Fruit fly (Drosophila melanogaster) whole organism, embryonic: ENCODE data around the gene CG10587.
A peak's percentile ranks its signal among the peaks of the same experiment; 100 is the strongest.

Experiments used
- Atf3 ChIP-seq: fragments of 200-800 bp; sonication (Bioruptor generic); optimal IDR thresholded peaks from 3 replicates; lab custom pipeline; 2016; ENCODE audit warnings: missing biosample characterization, missing genetic modification characterization
- CG10366 ChIP-seq: fragments of 200-800 bp; sonication (Bioruptor generic); IDR thresholded peaks from 2 replicates; pipeline ENCODE4 v1.3.6; 2022; ENCODE audit warnings: missing biosample characterization, missing genetic modification characterization
- CG1233 ChIP-seq: fragments of 200-800 bp; sonication (Bioruptor generic); optimal IDR thresholded peaks from 4 replicates; lab custom pipeline; 2018; ENCODE audit warnings: missing biosample characterization, mild to moderate bottlenecking, missing genetic modification characterization
- CG12659 ChIP-seq: fragments of 200-800 bp; sonication (Bioruptor generic); optimal IDR thresholded peaks from 3 replicates; lab custom pipeline; 2017; ENCODE audit warnings: mild to moderate bottlenecking, missing biosample characterization, missing genetic modification reagents, missing genetic modification characterization
- CG12942 ChIP-seq: fragments of 200-800 bp; sonication (Bioruptor generic); optimal IDR thresholded peaks from 3 replicates; lab custom pipeline; 2016; ENCODE audit warnings: missing biosample characterization, missing genetic modification characterization
- CG14667 ChIP-seq: fragments of 200-800 bp; sonication (Bioruptor generic); IDR thresholded peaks from 2 replicates; pipeline ENCODE4 v1.3.6; 2022; ENCODE audit warnings: missing biosample characterization, missing genetic modification characterization
- CG17186 ChIP-seq: fragments of 200-800 bp; sonication (Bioruptor generic); optimal IDR thresholded peaks from 3 replicates; lab custom pipeline; 2017; ENCODE audit warnings: missing biosample characterization, missing genetic modification reagents, missing genetic modification characterization
- CG18619 ChIP-seq: fragments of 200-800 bp; sonication (Bioruptor generic); optimal IDR thresholded peaks from 3 replicates; lab custom pipeline; 2017; ENCODE audit warnings: missing biosample characterization, mild to moderate bottlenecking, missing genetic modification characterization
- CG2875 ChIP-seq: fragments of 200-800 bp; sonication (Bioruptor generic); optimal IDR thresholded peaks from 2 replicates; lab custom pipeline; 2017; ENCODE audit warnings: missing biosample characterization, mild to moderate bottlenecking, missing genetic modification characterization, missing genetic modification reagents
- CG31388 ChIP-seq: fragments of 200-800 bp; sonication (Bioruptor generic); optimal IDR thresholded peaks from 2 replicates; lab custom pipeline; 2016; ENCODE audit warnings: missing biosample characterization, missing genetic modification characterization
- CG31441 ChIP-seq: fragments of 200-800 bp; sonication (Bioruptor generic); IDR thresholded peaks from 2 replicates; pipeline ENCODE4 v1.3.6; 2022; ENCODE audit warnings: missing biosample characterization, missing genetic modification characterization
- CG32767 ChIP-seq: fragments of 200-800 bp; sonication (Bioruptor generic); IDR thresholded peaks from 2 replicates; pipeline ENCODE4 v1.3.6; 2022; ENCODE audit warnings: missing biosample characterization, missing genetic modification characterization
- CG42726 ChIP-seq: fragments of 200-800 bp; sonication (Bioruptor generic); IDR thresholded peaks from 2 replicates; pipeline ENCODE4 v1.3.6; 2022; ENCODE audit warnings: missing biosample characterization, missing genetic modification characterization; ENCODE audit not compliant: partially characterized antibody
- CG7372 ChIP-seq: fragments of 200-800 bp; sonication (Bioruptor generic); IDR thresholded peaks from 2 replicates; pipeline ENCODE4 v1.3.6; 2022; ENCODE audit warnings: missing biosample characterization, missing genetic modification characterization
- CG7928 ChIP-seq: fragments of 200-800 bp; sonication (Bioruptor generic); optimal IDR thresholded peaks from 2 replicates; lab custom pipeline; 2017; ENCODE audit warnings: missing biosample characterization, mild to moderate bottlenecking, missing genetic modification characterization
- CG8924 ChIP-seq: fragments of 200-800 bp; optimal IDR thresholded peaks from 3 replicates; lab custom pipeline; 2019; ENCODE audit warnings: missing biosample characterization, mild to moderate bottlenecking, missing genetic modification characterization, moderate library complexity
- CTCF ChIP-seq: fragments of 200-800 bp; sonication (Bioruptor generic); optimal IDR thresholded peaks from 2 replicates; lab custom pipeline; 2017; ENCODE audit warnings: missing biosample characterization, mild to moderate bottlenecking, missing genetic modification characterization, moderate library complexity
- D ChIP-seq, 2 experiments: fragments of 200-800 bp in 1 of 2; fragments of >200 bp in 1 of 2; sonication (Bioruptor generic) in 1 of 2; optimal IDR thresholded peaks; 2 replicates in 1 of 2; 3 replicates in 1 of 2; lab custom pipeline; 2017; ENCODE audit warnings: mild to moderate bottlenecking in 1 of 2, missing biosample characterization in 1 of 2, missing genetic modification characterization in 1 of 2, missing genetic modification reagents in 1 of 2
- D19A ChIP-seq: fragments of 200-800 bp; optimal IDR thresholded peaks from 3 replicates; lab custom pipeline; 2019; ENCODE audit warnings: missing biosample characterization, mild to moderate bottlenecking, missing genetic modification characterization, moderate library complexity
- Dfd ChIP-seq, 2 experiments: fragments of >200 bp; optimal IDR thresholded peaks; 2 replicates each; lab custom pipeline; 2017; ENCODE audit warnings: missing biosample characterization in 2 of 2, missing genetic modification characterization in 2 of 2
- E2f2 ChIP-seq: fragments of 200-800 bp; sonication (Bioruptor generic); IDR thresholded peaks from 2 replicates; pipeline ENCODE4 v1.3.6; 2022; ENCODE audit warnings: missing biosample characterization, missing genetic modification characterization
- H2.0 ChIP-seq: fragments of 200-800 bp; sonication (Bioruptor generic); IDR thresholded peaks from 2 replicates; pipeline ENCODE4 v1.3.6; 2022; ENCODE audit warnings: missing biosample characterization, missing genetic modification characterization
- HLH54F ChIP-seq: fragments of 200-800 bp; sonication (Bioruptor generic); optimal IDR thresholded peaks from 3 replicates; lab custom pipeline; 2016; ENCODE audit warnings: missing biosample characterization, missing genetic modification characterization
- HmgZ ChIP-seq: fragments of 200-800 bp; sonication (Bioruptor generic); optimal IDR thresholded peaks from 2 replicates; lab custom pipeline; 2018; ENCODE audit warnings: missing biosample characterization, mild to moderate bottlenecking, missing genetic modification characterization
- Hr3 ChIP-seq: fragments of 200-800 bp; sonication (Bioruptor generic); optimal IDR thresholded peaks from 3 replicates; lab custom pipeline; 2016; ENCODE audit warnings: missing biosample characterization, missing genetic modification characterization
- Oaz ChIP-seq: fragments of 200-800 bp; sonication (Bioruptor generic); IDR thresholded peaks from 2 replicates; pipeline ENCODE4 v1.3.6; 2022; ENCODE audit warnings: missing biosample characterization, missing genetic modification characterization
- Oli ChIP-seq: fragments of 200-800 bp; sonication (Bioruptor generic); optimal IDR thresholded peaks from 2 replicates; lab custom pipeline; 2018; ENCODE audit warnings: missing biosample characterization, mild to moderate bottlenecking, missing genetic modification characterization, moderate library complexity
- Poxn ChIP-seq: fragments of 200-800 bp; sonication (Bioruptor generic); IDR thresholded peaks from 2 replicates; pipeline ENCODE4 v1.3.6; 2022; ENCODE audit warnings: missing biosample characterization, missing genetic modification characterization
- Trl ChIP-seq, 3 experiments: fragments of >200 bp in 2 of 3; fragments of 200-800 bp in 1 of 3; sonication (Bioruptor generic) in 1 of 3; optimal IDR thresholded peaks; 2 replicates in 1 of 3; 3 replicates in 2 of 3; lab custom pipeline; 2016 to 2017; ENCODE audit warnings: missing biosample characterization in 1 of 3, missing genetic modification characterization in 1 of 3
- Vsx1 ChIP-seq: fragments of 200-800 bp; sonication (Bioruptor generic); optimal IDR thresholded peaks from 2 replicates; lab custom pipeline; 2017; ENCODE audit warnings: missing biosample characterization, mild to moderate bottlenecking, missing genetic modification characterization, missing genetic modification reagents
- br ChIP-seq: fragments of >200 bp; optimal IDR thresholded peaks from 2 replicates; lab custom pipeline; 2017
- chif ChIP-seq, 2 experiments: fragments of 200-800 bp; sonication (Bioruptor generic); optimal IDR thresholded peaks; 3 replicates each; lab custom pipeline; 2016; ENCODE audit warnings: missing biosample characterization in 2 of 2, missing genetic modification characterization in 2 of 2
- da ChIP-seq: fragments of 200-800 bp; sonication (Bioruptor generic); optimal IDR thresholded peaks from 2 replicates; lab custom pipeline; 2016; ENCODE audit warnings: missing biosample characterization, missing genetic modification characterization
- dpn ChIP-seq, 2 experiments: fragments of 200-800 bp; sonication (Bioruptor generic); optimal IDR thresholded peaks; 3 replicates each; lab custom pipeline; 2016; ENCODE audit warnings: missing biosample characterization in 2 of 2, missing genetic modification characterization in 2 of 2
- dysf ChIP-seq: fragments of 200-800 bp; sonication (Bioruptor generic); IDR thresholded peaks from 3 replicates; pipeline ENCODE4 v1.3.6; 2022; ENCODE audit warnings: missing biosample characterization, missing genetic modification characterization
- ewg ChIP-seq: fragments of 200-800 bp; sonication (Bioruptor generic); optimal IDR thresholded peaks from 3 replicates; lab custom pipeline; 2017; ENCODE audit warnings: mild to moderate bottlenecking, missing biosample characterization, missing genetic modification reagents, missing genetic modification characterization
- fru ChIP-seq: fragments of >200 bp; optimal IDR thresholded peaks from 2 replicates; lab custom pipeline; 2017
- gem ChIP-seq: fragments of 200-800 bp; sonication (Bioruptor generic); optimal IDR thresholded peaks from 2 replicates; lab custom pipeline; 2019; ENCODE audit warnings: missing biosample characterization, mild to moderate bottlenecking, missing genetic modification characterization, moderate library complexity
- ham ChIP-seq: fragments of 200-800 bp; sonication (Bioruptor generic); IDR thresholded peaks from 2 replicates; pipeline ENCODE4 v1.3.6; 2022; ENCODE audit warnings: missing biosample characterization, missing genetic modification characterization
- hkb ChIP-seq, 2 experiments: fragments of 200-800 bp in 1 of 2; fragments of >200 bp in 1 of 2; sonication (Bioruptor generic) in 1 of 2; IDR thresholded peaks in 1 of 2; optimal IDR thresholded peaks in 1 of 2; 2 replicates each; pipeline versions ENCODE4 v1.3.6 to Lab custom; 2017 to 2022; ENCODE audit warnings: missing biosample characterization in 1 of 2, missing genetic modification characterization in 1 of 2
- klu ChIP-seq: fragments of 200-800 bp; sonication (Bioruptor generic); IDR thresholded peaks from 2 replicates; pipeline ENCODE4 v1.3.6; 2022; ENCODE audit warnings: missing biosample characterization, missing genetic modification characterization
- kni ChIP-seq: fragments of 200-800 bp; sonication (Bioruptor generic); optimal IDR thresholded peaks from 3 replicates; lab custom pipeline; 2017; ENCODE audit warnings: mild to moderate bottlenecking, missing biosample characterization, missing genetic modification reagents, missing genetic modification characterization
- mam ChIP-seq: fragments of 200-800 bp; sonication (Bioruptor generic); optimal IDR thresholded peaks from 3 replicates; lab custom pipeline; 2016; ENCODE audit warnings: missing biosample characterization, missing genetic modification characterization
- pros ChIP-seq: fragments of 200-800 bp; sonication (Bioruptor generic); optimal IDR thresholded peaks from 3 replicates; lab custom pipeline; 2019; ENCODE audit warnings: missing biosample characterization, mild to moderate bottlenecking, missing genetic modification characterization, moderate library complexity
- scrt ChIP-seq: fragments of 200-800 bp; sonication (Bioruptor generic); optimal IDR thresholded peaks from 2 replicates; lab custom pipeline; 2018; ENCODE audit warnings: missing biosample characterization, mild to moderate bottlenecking, missing genetic modification characterization, moderate library complexity
- sens ChIP-seq: fragments of 200-800 bp; sonication (Bioruptor generic); peaks from one replicate; lab custom pipeline; 2016; ENCODE audit warnings: missing biosample characterization, missing genetic modification characterization
- sim ChIP-seq: fragments of 200-800 bp; sonication (Bioruptor generic); IDR thresholded peaks from 2 replicates; pipeline ENCODE4 v1.3.6; 2022; ENCODE audit warnings: missing biosample characterization, missing genetic modification characterization
- ssp ChIP-seq: fragments of 200-800 bp; sonication (Bioruptor generic); IDR thresholded peaks from 2 replicates; pipeline ENCODE4 v1.3.6; 2022; ENCODE audit warnings: missing biosample characterization, missing genetic modification characterization
- ttk ChIP-seq: fragments of 200-800 bp; sonication (Bioruptor generic); IDR thresholded peaks from 2 replicates; pipeline ENCODE4 v2.1.2; 2022; ENCODE audit warnings: missing biosample characterization, missing genetic modification characterization
- twi ChIP-seq: fragments of 200-800 bp; optimal IDR thresholded peaks from 2 replicates; lab custom pipeline; 2019; ENCODE audit warnings: missing biosample characterization, mild to moderate bottlenecking, missing genetic modification characterization, moderate library complexity
- usp ChIP-seq: fragments of >200 bp; optimal IDR thresholded peaks from 2 replicates; lab custom pipeline; 2017; ENCODE audit warnings: missing biosample characterization, missing genetic modification characterization
- wor ChIP-seq: fragments of 200-800 bp; sonication (Bioruptor generic); IDR thresholded peaks from 2 replicates; pipeline ENCODE4 v1.3.6; 2022; ENCODE audit warnings: missing biosample characterization, missing genetic modification characterization
- zen ChIP-seq: fragments of 200-800 bp; sonication (Bioruptor generic); optimal IDR thresholded peaks from 3 replicates; lab custom pipeline; 2018; ENCODE audit warnings: missing biosample characterization, mild to moderate bottlenecking, missing genetic modification characterization, moderate library complexity

CG10587 gene

dm6 chr3L:20954118-20954517 is 8.2 kb downstream of the CG10587 start (continued):
- TF ChIP-seq Oaz (GFP tag; lab: Robert Waterston, UW) (no peak), CG31388 (no peak), CG32767 (no peak), CG10366 (GFP tag; lab: Robert Waterston, UW) (no peak), Poxn (no peak), CG14667 (GFP tag; lab: Robert Waterston, UW) (no peak), CG7372 (GFP tag; lab: Robert Waterston, UW) (no peak), gem (tag; lab: Kevin White, UChicago) (no peak), sim (GFP tag; lab: Robert Waterston, UW) (no peak), hkb (optimal IDR thresholded peaks at IDR 0.05; lab: Kevin White, UChicago) (no peak), hkb (GFP tag; IDR thresholded peaks at IDR 0.05; lab: Robert Waterston, UW) (no peak), chif (GFP tag; optimal IDR thresholded peaks at IDR 0.05; lab: Kevin White, UChicago) (no peak), mam (GFP tag; lab: Kevin White, UChicago) (no peak), wor (GFP tag; lab: Robert Waterston, UW) (no peak), D (optimal IDR thresholded peaks at IDR 0.05; lab: Kevin White, UChicago) (no peak), D (GFP tag; optimal IDR thresholded peaks at IDR 0.05; lab: Kevin White, UChicago) (no peak), klu (GFP tag; lab: Robert Waterston, UW) (no peak), ttk (GFP tag; lab: Robert Waterston, UW) (no peak), ham (no peak), Trl (optimal IDR thresholded peaks at IDR 0.05; lab: Kevin White, UChicago) (no peak), Trl (GFP tag; optimal IDR thresholded peaks at IDR 0.05; lab: Kevin White, UChicago) (peak; percentile 29), Atf3 (GFP tag; lab: Kevin White, UChicago) (no peak), CG1233 (peak; percentile 22), CTCF (GFP tag; lab: Kevin White, UChicago) (no peak), dpn (GFP tag; optimal IDR thresholded peaks at IDR 0.05; lab: Kevin White, UChicago) (no peak), sens (peak; percentile 85), Oli (no peak), usp (GFP tag; lab: Kevin White, UChicago) (no peak), CG17186 (GFP tag; lab: Kevin White, UChicago) (no peak), twi (tag; lab: Kevin White, UChicago) (no peak), HmgZ (tag; lab: Kevin White, UChicago) (no peak), Vsx1 (no peak), pros (GFP tag; lab: Kevin White, UChicago) (no peak), CG12659 (GFP tag; lab: Kevin White, UChicago) (no peak), E2f2 (GFP tag; lab: Robert Waterston, UW) (no peak), CG7928 (GFP tag; lab: Kevin White, UChicago) (no peak), kni (peak; percentile 77), H2.0 (GFP tag; lab: Robert Waterston, UW) (no peak), fru (no peak), CG42726 (GFP tag; lab: Robert Waterston, UW) (no peak), CG8924 (no peak), CG18619 (GFP tag; lab: Kevin White, UChicago) (peak; percentile 27), dysf (no peak), zen (no peak), Dfd (GFP tag; optimal IDR thresholded peaks at IDR 0.05; lab: Kevin White, UChicago) (no peak), br (lab: Kevin White, UChicago) (no peak), da (GFP tag; lab: Kevin White, UChicago) (no peak), CG31441 (GFP tag; lab: Robert Waterston, UW) (peak; percentile 7; the same call in 1 of the 2 replicates), CG12942 (GFP tag; lab: Kevin White, UChicago) (no peak), CG2875 (GFP tag; lab: Kevin White, UChicago) (peak; percentile 23), HLH54F (no peak), D19A (tag; lab: Kevin White, UChicago) (no peak), scrt (GFP tag; lab: Kevin White, UChicago) (no peak), ewg (GFP tag; lab: Kevin White, UChicago) (no peak), Hr3 (GFP tag; lab: Kevin White, UChicago) (no peak), ssp (no peak)
